Worm (Caenorhabditis elegans) whole organism, mixed stage, embryonic: Measurements from ENCODE around the gene pdl-1.

Experiments used
- elt-3 ChIP-seq: fragments of 150-350 bp; optimal IDR thresholded peaks from 2 replicates; lab custom pipeline; 2014; ENCODE audit warnings: missing biosample characterization, missing genetic modification characterization
- mab-5 ChIP-seq: fragments of 150-350 bp; optimal IDR thresholded peaks from 2 replicates; lab custom pipeline; 2014; ENCODE audit warnings: missing biosample characterization, missing genetic modification characterization
- nhr-28 ChIP-seq: fragments of 150-350 bp; optimal IDR thresholded peaks from 2 replicates; lab custom pipeline; 2014; ENCODE audit warnings: missing biosample characterization, missing genetic modification characterization
- nhr-76 ChIP-seq: sonication (generic microtip); optimal IDR thresholded peaks from 2 replicates; lab custom pipeline; 2017; ENCODE audit warnings: missing biosample characterization, missing genetic modification characterization
- tbx-8 ChIP-seq: fragments of 200-800 bp; sonication (Bioruptor generic); optimal IDR thresholded peaks from 2 replicates; lab custom pipeline; 2018; ENCODE audit warnings: mild to moderate bottlenecking, missing genetic modification characterization, moderate library complexity, missing compliant biosample characterization
- unc-62 ChIP-seq: fragments of 150-350 bp; optimal IDR thresholded peaks from 2 replicates; lab custom pipeline; 2014; ENCODE audit warnings: missing biosample characterization, missing genetic modification reagents, missing genetic modification characterization
- ztf-11 ChIP-seq: fragments of 150-350 bp; optimal IDR thresholded peaks from 2 replicates; lab custom pipeline; 2014; ENCODE audit warnings: missing biosample characterization, missing genetic modification characterization

- TF ChIP-seq ztf-11 = no peak
- TF ChIP-seq mab-5 (tag; lab: Kevin White, UChicago) = no peak
- no peak for TF ChIP-seq elt-3
- TF ChIP-seq nhr-28 = no peak
- no peak for TF ChIP-seq nhr-76 (tag; lab: Kevin White, UChicago)
- TF ChIP-seq unc-62 (GFP tag; lab: Kevin White, UChicago) = no peak
- no peak for TF ChIP-seq tbx-8 (GFP tag; lab: Kevin White, UChicago)
Observed at ce11 chrII:7224074-7224473, 40.5 kb downstream of the pdl-1 start.
